Fruit fly (Drosophila melanogaster): ENCODE measurements around the gene CG3819.

Gene CG3819

DNA sequence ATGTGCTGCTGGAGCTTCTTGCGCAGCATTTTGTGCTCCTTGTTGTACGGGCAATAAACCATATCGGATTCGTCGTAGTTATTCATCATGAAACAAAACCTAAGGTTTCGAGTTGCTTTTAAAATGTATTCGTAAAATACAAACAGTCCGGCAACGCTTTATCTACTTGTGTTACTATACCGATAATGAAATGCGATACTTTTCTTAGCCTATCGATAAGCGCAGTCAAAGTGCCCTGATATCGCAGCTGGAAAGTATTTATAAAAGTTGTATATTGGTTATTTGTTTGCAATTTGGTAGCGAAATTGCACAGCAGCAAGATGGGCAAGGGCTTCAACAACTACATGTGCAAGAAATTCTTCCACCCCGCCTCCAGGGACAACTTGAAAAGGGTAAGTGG lies 20.5 kb downstream of the CG3819 start, which contains the start of the genes arx and CG6843 (continued):
- TF ChIP-seq E2f2 (GFP tag; IDR thresholded peaks at IDR 0.05): peak; percentile 70
- no peak for TF ChIP-seq CG12769 (tag; optimal IDR thresholded peaks at IDR 0.05)
- TF ChIP-seq CG8388 (GFP tag; optimal IDR thresholded peaks at IDR 0.05): no peak
- no peak for TF ChIP-seq dimm (GFP tag; IDR thresholded peaks at IDR 0.05)
- no peak for TF ChIP-seq PHDP (tag; optimal IDR thresholded peaks at IDR 0.05)
- TF ChIP-seq lmd (GFP tag; IDR thresholded peaks at IDR 0.05): no peak
- TF ChIP-seq CG3995 (GFP tag; optimal IDR thresholded peaks at IDR 0.05): peak; percentile 89
- no peak for TF ChIP-seq onecut (GFP tag; IDR thresholded peaks at IDR 0.05)
- TF ChIP-seq MESR4 (GFP tag; optimal IDR thresholded peaks at IDR 0.05): peak; percentile 83
- TF ChIP-seq shn (GFP tag; optimal IDR thresholded peaks at IDR 0.05): no peak
- peak; percentile 72 for TF ChIP-seq CG12659 (GFP tag; optimal IDR thresholded peaks at IDR 0.05)
- peak; percentile 61 for TF ChIP-seq gro (GFP tag; optimal IDR thresholded peaks at IDR 0.05)
- TF ChIP-seq Sox100B (GFP tag; optimal IDR thresholded peaks at IDR 0.05): no peak
- TF ChIP-seq CG9817 (tag; optimal IDR thresholded peaks at IDR 0.05): no peak
- TF ChIP-seq CG31441 (GFP tag; IDR thresholded peaks at IDR 0.05): no peak
- peak; percentile 93 for TF ChIP-seq zen2 (GFP tag; IDR thresholded peaks at IDR 0.05; ENCODE audit: partially characterized antibody)
- peak; percentile 90 for TF ChIP-seq hbn (GFP tag; IDR thresholded peaks at IDR 0.05; ENCODE audit: partially characterized antibody)
- TF ChIP-seq C15 (GFP tag; IDR thresholded peaks at IDR 0.05): no peak
- TF ChIP-seq unpg (GFP tag; optimal IDR thresholded peaks at IDR 0.05): no peak
- TF ChIP-seq cas (GFP tag; IDR thresholded peaks at IDR 0.05): no peak
- TF ChIP-seq CG10979 (tag; optimal IDR thresholded peaks at IDR 0.05): peak; percentile 9
- TF ChIP-seq CG33557 (GFP tag; optimal IDR thresholded peaks at IDR 0.05): no peak
- TF ChIP-seq lola (GFP tag; optimal IDR thresholded peaks at IDR 0.05): no peak
- no peak for TF ChIP-seq CG3281 (GFP tag; optimal IDR thresholded peaks at IDR 0.05)
- no peak for TF ChIP-seq CG17612 (GFP tag; IDR thresholded peaks at IDR 0.05)
- no peak for TF ChIP-seq Optix (GFP tag; IDR thresholded peaks at IDR 0.05)
- no peak for TF ChIP-seq Asciz (GFP tag; optimal IDR thresholded peaks at IDR 0.05)
- TF ChIP-seq Ets65A (GFP tag): no peak
- TF ChIP-seq CG18476 (GFP tag; optimal IDR thresholded peaks at IDR 0.05): no peak
- no peak for TF ChIP-seq CG3726 (GFP tag; IDR thresholded peaks at IDR 0.05)
- TF ChIP-seq Sox102F (GFP tag; optimal IDR thresholded peaks at IDR 0.05): no peak
- no peak for TF ChIP-seq z (GFP tag; IDR thresholded peaks at IDR 0.05)
- TF ChIP-seq CG6175 (GFP tag; IDR thresholded peaks at IDR 0.05): no peak
- TF ChIP-seq CG13894 (tag; optimal IDR thresholded peaks at IDR 0.05): no peak
- TF ChIP-seq ara (GFP tag; IDR thresholded peaks at IDR 0.05): no peak
- no peak for TF ChIP-seq zf30C (GFP tag; optimal IDR thresholded peaks at IDR 0.05)
- TF ChIP-seq H2.0 (GFP tag; IDR thresholded peaks at IDR 0.05): no peak
- TF ChIP-seq CG8359 (GFP tag; optimal IDR thresholded peaks at IDR 0.05; ENCODE audit: borderline replicate concordance): no peak
- TF ChIP-seq toy (GFP tag; IDR thresholded peaks at IDR 0.05): no peak
- TF ChIP-seq CG13624 (GFP tag; optimal IDR thresholded peaks at IDR 0.05): no peak
- no peak for TF ChIP-seq Spps (tag; optimal IDR thresholded peaks at IDR 0.05)
- no peak for TF ChIP-seq Fer2 (tag; optimal IDR thresholded peaks at IDR 0.05)
- no peak for TF ChIP-seq eve (GFP tag; optimal IDR thresholded peaks at IDR 0.05)
- no peak for TF ChIP-seq fu2 (GFP tag; optimal IDR thresholded peaks at IDR 0.05)
- no peak for TF ChIP-seq seq (GFP tag; IDR thresholded peaks at IDR 0.05)
- TF ChIP-seq wor (GFP tag; IDR thresholded peaks at IDR 0.05): no peak
- no peak for TF ChIP-seq CG5953 (GFP tag; IDR thresholded peaks at IDR 0.05)
- TF ChIP-seq CG12299 (tag; optimal IDR thresholded peaks at IDR 0.05): no peak
- TF ChIP-seq CG18619 (GFP tag; optimal IDR thresholded peaks at IDR 0.05): no peak
- TF ChIP-seq vnd (GFP tag; IDR thresholded peaks at IDR 0.05; ENCODE audit: partially characterized antibody): peak; percentile 88
- no peak for TF ChIP-seq sug (tag; optimal IDR thresholded peaks at IDR 0.05)
- peak; percentile 84 for TF ChIP-seq pzg (GFP tag; optimal IDR thresholded peaks at IDR 0.05)

Data from whole organism, embryonic.